ENCODE assay signal across 6 fruit fly cellular contexts in the genomic region with DNA sequence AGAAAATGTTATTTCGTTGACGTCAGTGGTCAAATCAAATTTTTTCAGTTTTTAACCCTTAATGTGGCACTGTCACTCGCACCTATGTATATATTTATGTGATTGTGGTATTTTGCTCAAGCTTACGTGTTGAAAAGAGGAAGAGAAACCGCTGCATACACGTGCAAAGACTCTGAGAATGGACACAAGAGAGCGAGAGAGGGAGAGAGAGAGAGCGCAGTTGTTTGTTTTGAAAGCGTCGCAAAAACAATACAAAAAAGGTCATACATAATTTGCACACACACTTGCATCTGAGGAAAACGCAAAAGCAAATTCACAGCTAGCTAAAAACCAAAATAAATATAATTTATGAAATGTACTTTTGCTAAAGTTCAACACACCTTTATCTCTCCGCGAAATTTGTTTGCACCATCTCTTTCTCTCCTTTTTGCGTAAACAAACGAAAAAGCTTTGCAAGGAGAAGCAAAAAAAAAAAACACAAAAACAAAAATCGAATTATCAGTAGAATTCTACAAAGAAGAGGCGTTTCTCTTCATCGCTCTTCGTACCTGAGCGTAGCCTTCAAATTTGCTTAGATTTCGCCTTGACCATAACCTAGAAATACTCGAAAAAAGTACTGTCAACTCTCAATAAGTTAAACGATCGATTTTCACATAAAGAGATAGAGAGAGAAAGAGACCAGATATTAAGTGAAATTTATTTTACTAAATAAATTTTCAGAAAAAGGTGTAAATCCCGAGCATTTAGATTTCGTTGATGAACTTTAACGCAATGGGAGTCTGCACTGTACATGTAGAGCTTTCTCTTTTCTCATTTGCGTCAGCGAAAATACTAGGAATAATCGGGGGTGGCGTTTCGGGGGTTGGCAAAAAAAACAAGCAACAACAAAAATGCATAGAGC.
A peak's percentile ranks its signal among the peaks of the same experiment; 100 is the strongest.
TF ChIP-seq lines count a peak whose summit lies in the region.

No protein-coding gene starts in this region.

- TF ChIP-seq CTCF in whole organism, embryonic (GFP tag; optimal IDR thresholded peaks at IDR 0.05; lab: Kevin White, UChicago) = no peak

TF ChIP-seq in whole organism, 6 proteins besides CTCF, POLR2A, EP300 and RAD21:
- TF ChIP-seq Dll (optimal IDR thresholded peaks at IDR 0.05; lab: Kevin White, UChicago) (peak; percentile 1), usp (GFP tag; optimal IDR thresholded peaks at IDR 0.05; lab: Kevin White, UChicago) (no peak)

TF ChIP-seq in whole organism, adult, 20 proteins besides CTCF, POLR2A, EP300 and RAD21 (continues in another document):
- no peak for TF ChIP-seq cnc (optimal IDR thresholded peaks at IDR 0.05; lab: Kevin White, UChicago)
- peak; percentile 77 for TF ChIP-seq Crg-1 (GFP tag; optimal IDR thresholded peaks at IDR 0.05; lab: Kevin White, UChicago)
- peak; percentile 60 for TF ChIP-seq CG1620 (GFP tag; optimal IDR thresholded peaks at IDR 0.05; lab: Kevin White, UChicago)
- peak; percentile 69 for TF ChIP-seq CG11617 (GFP tag; optimal IDR thresholded peaks at IDR 0.05; lab: Kevin White, UChicago)
- TF ChIP-seq CG7101 (tag; optimal IDR thresholded peaks at IDR 0.05; lab: Kevin White, UChicago) = peak; percentile 92
- peak; percentile 7 for TF ChIP-seq bab1 (GFP tag; optimal IDR thresholded peaks at IDR 0.05; lab: Kevin White, UChicago)
- peak; percentile 71 for TF ChIP-seq pad (GFP tag; optimal IDR thresholded peaks at IDR 0.05; lab: Kevin White, UChicago)
- TF ChIP-seq CG5204 (GFP tag; optimal IDR thresholded peaks at IDR 0.05; lab: Kevin White, UChicago) = peak; percentile 66
- peak; percentile 48 for TF ChIP-seq CG7045 (GFP tag; optimal IDR thresholded peaks at IDR 0.05; lab: Kevin White, UChicago)
- peak; percentile 81 for TF ChIP-seq tj (GFP tag; optimal IDR thresholded peaks at IDR 0.05; lab: Kevin White, UChicago)
- peak; percentile 85 for TF ChIP-seq kay (GFP tag; lab: Kevin White, UChicago; ENCODE audit: borderline replicate concordance)
- TF ChIP-seq Hr96 (GFP tag; optimal IDR thresholded peaks at IDR 0.05; lab: Kevin White, UChicago) = peak; percentile 92
- TF ChIP-seq Clk (GFP tag; optimal IDR thresholded peaks at IDR 0.05; lab: Kevin White, UChicago) = peak; percentile 39
- TF ChIP-seq toe (GFP tag; optimal IDR thresholded peaks at IDR 0.05; lab: Kevin White, UChicago) = peak; percentile 47
- TF ChIP-seq cic (GFP tag; optimal IDR thresholded peaks at IDR 0.05; lab: Kevin White, UChicago) = peak; percentile 45

TF ChIP-seq in whole organism, embryonic, 481 proteins besides CTCF, POLR2A, EP300 and RAD21 (continues in another document):
- TF ChIP-seq Hand (GFP tag; optimal IDR thresholded peaks at IDR 0.05; lab: Kevin White, UChicago) (peak; percentile 23), toy (GFP tag; IDR thresholded peaks at IDR 0.05; lab: Robert Waterston, UW) (0 out of 2 replicates have a peak, but pooled peaks have one; percentile 17), CG8944 (GFP tag; optimal IDR thresholded peaks at IDR 0.05; lab: Kevin White, UChicago) (no peak), Ravus (GFP tag; IDR thresholded peaks at IDR 0.05; lab: Robert Waterston, UW) (no peak; the same call in 1 of the 2 replicates), ci (GFP tag; IDR thresholded peaks at IDR 0.05; lab: Robert Waterston, UW) (peak; percentile 54; the same call in 1 of the 3 replicates), Nf-YA (GFP tag; IDR thresholded peaks at IDR 0.05; lab: Robert Waterston, UW) (0 out of 2 replicates have a peak, but pooled peaks have one; percentile 5), sqz (GFP tag; optimal IDR thresholded peaks at IDR 0.05; lab: Kevin White, UChicago) (no peak), CG6254 (GFP tag; optimal IDR thresholded peaks at IDR 0.05; lab: Kevin White, UChicago) (no peak), Antp (GFP tag; optimal IDR thresholded peaks at IDR 0.05; lab: Kevin White, UChicago) (peak; percentile 17), CG17361 (GFP tag; IDR thresholded peaks at IDR 0.05; lab: Robert Waterston, UW) (no peak), sob (GFP tag; IDR thresholded peaks at IDR 0.05; lab: Robert Waterston, UW) (peak; percentile 53), ERR (GFP tag; optimal IDR thresholded peaks at IDR 0.05; lab: Kevin White, UChicago) (peak; percentile 70), CG3163 (GFP tag; optimal IDR thresholded peaks at IDR 0.05; lab: Kevin White, UChicago) (peak; percentile 64), CG17829 (tag; optimal IDR thresholded peaks at IDR 0.05; lab: Kevin White, UChicago) (no peak), cas (GFP tag; IDR thresholded peaks at IDR 0.05; lab: Robert Waterston, UW) (no peak)

TF ChIP-seq in whole organism, prepupa, 60 proteins besides CTCF, POLR2A, EP300 and RAD21 (continues in another document):
- TF ChIP-seq net (GFP tag; optimal IDR thresholded peaks at IDR 0.05; lab: Kevin White, UChicago) (no peak), CG3032 (tag; optimal IDR thresholded peaks at IDR 0.05; lab: Kevin White, UChicago) (no peak), Sox14 (GFP tag; optimal IDR thresholded peaks at IDR 0.05; lab: Kevin White, UChicago) (peak; percentile 36), CG3919 (GFP tag; optimal IDR thresholded peaks at IDR 0.05; lab: Kevin White, UChicago) (peak; percentile 16), CG6808 (GFP tag; optimal IDR thresholded peaks at IDR 0.05; lab: Kevin White, UChicago) (peak; percentile 64), Hr38 (GFP tag; optimal IDR thresholded peaks at IDR 0.05; lab: Kevin White, UChicago) (no peak), CG8119 (GFP tag; IDR thresholded peaks at IDR 0.05; lab: Robert Waterston, UW) (peak; percentile 63), CG1621 (tag; optimal IDR thresholded peaks at IDR 0.05; lab: Kevin White, UChicago) (no peak), CG10631 (GFP tag; optimal IDR thresholded peaks at IDR 0.05; lab: Kevin White, UChicago) (peak; percentile 33), CG6163 (GFP tag; IDR thresholded peaks at IDR 0.05; lab: Robert Waterston, UW) (peak; percentile 68), Ets21C (GFP tag; optimal IDR thresholded peaks at IDR 0.05; lab: Kevin White, UChicago) (peak; percentile 27), Hr39 (GFP tag; optimal IDR thresholded peaks at IDR 0.05; lab: Kevin White, UChicago) (peak; percentile 61), acj6 (GFP tag; optimal IDR thresholded peaks at IDR 0.05; lab: Kevin White, UChicago) (no peak), Blimp-1 (GFP tag; optimal IDR thresholded peaks at IDR 0.05; lab: Kevin White, UChicago) (no peak), Ets96B (tag; optimal IDR thresholded peaks at IDR 0.05; lab: Kevin White, UChicago) (no peak), Gug (GFP tag; IDR thresholded peaks at IDR 0.05; lab: Robert Waterston, UW) (peak; percentile 23; the same call in 1 of the 2 replicates)

TF ChIP-seq in whole organism, pupa, 21 proteins besides CTCF, POLR2A, EP300 and RAD21 (continues in another document):
- TF ChIP-seq rn (GFP tag; IDR thresholded peaks at IDR 0.05; lab: Robert Waterston, UW) (0 out of 2 replicates have a peak, but pooled peaks have one; percentile 13), CG8159 (tag; optimal IDR thresholded peaks at IDR 0.05; lab: Kevin White, UChicago) (no peak), Pif1A (GFP tag; optimal IDR thresholded peaks at IDR 0.05; lab: Kevin White, UChicago) (peak; percentile 17), CG8301 (tag; optimal IDR thresholded peaks at IDR 0.05; lab: Kevin White, UChicago) (no peak), D1 (tag; optimal IDR thresholded peaks at IDR 0.05; lab: Kevin White, UChicago) (no peak), CG10348 (GFP tag; IDR thresholded peaks at IDR 0.05; lab: Robert Waterston, UW) (no peak), gl (tag; optimal IDR thresholded peaks at IDR 0.05; lab: Kevin White, UChicago) (peak; percentile 78), CG14655 (GFP tag; optimal IDR thresholded peaks at IDR 0.05; lab: Kevin White, UChicago) (no peak), CG15710 (tag; optimal IDR thresholded peaks at IDR 0.05; lab: Kevin White, UChicago) (peak; percentile 19), CG9948 (tag; optimal IDR thresholded peaks at IDR 0.05; lab: Kevin White, UChicago) (no peak), Snoo (tag; optimal IDR thresholded peaks at IDR 0.05; lab: Kevin White, UChicago) (no peak), CG32121 (GFP tag; IDR thresholded peaks at IDR 0.05; lab: Robert Waterston, UW) (peak; percentile 71), fd96Ca (GFP tag; IDR thresholded peaks at IDR 0.05; lab: Robert Waterston, UW) (peak; percentile 81), Pif1B (GFP tag; optimal IDR thresholded peaks at IDR 0.05; lab: Kevin White, UChicago) (peak; percentile 37), CG12605 (GFP tag; IDR thresholded peaks at IDR 0.05; lab: Robert Waterston, UW) (peak; percentile 80), Ets98B (GFP tag; IDR thresholded peaks at IDR 0.05; lab: Robert Waterston, UW) (peak; percentile 71), CG17806 (tag; optimal IDR thresholded peaks at IDR 0.05; lab: Kevin White, UChicago) (no peak), CG4496 (GFP tag; IDR thresholded peaks at IDR 0.05; lab: Robert Waterston, UW) (peak; percentile 80)

TF ChIP-seq in whole organism, wandering third instar larva, 38 proteins besides CTCF, POLR2A, EP300 and RAD21 (continues in another document):
- TF ChIP-seq lola (GFP tag; optimal IDR thresholded peaks at IDR 0.05; lab: Kevin White, UChicago) (no peak), woc (GFP tag; optimal IDR thresholded peaks at IDR 0.05; lab: Kevin White, UChicago) (peak; percentile 63), Jra (GFP tag; optimal IDR thresholded peaks at IDR 0.05; lab: Kevin White, UChicago) (peak; percentile 38), Myc (optimal IDR thresholded peaks at IDR 0.05; lab: Kevin White, UChicago) (no peak), dsf (GFP tag; optimal IDR thresholded peaks at IDR 0.05; lab: Kevin White, UChicago; ENCODE audit: borderline replicate concordance) (no peak), N (GFP tag; optimal IDR thresholded peaks at IDR 0.05; lab: Kevin White, UChicago) (no peak), dmrt93B (GFP tag; optimal IDR thresholded peaks at IDR 0.05; lab: Kevin White, UChicago) (peak; percentile 46), rgr (GFP tag; optimal IDR thresholded peaks at IDR 0.05; lab: Kevin White, UChicago) (peak; percentile 77), CG9705 (GFP tag; optimal IDR thresholded peaks at IDR 0.05; lab: Kevin White, UChicago) (peak; percentile 4), jim (GFP tag; optimal IDR thresholded peaks at IDR 0.05; lab: Kevin White, UChicago) (no peak), h (GFP tag; optimal IDR thresholded peaks at IDR 0.05; lab: Kevin White, UChicago) (peak; percentile 82), Hr83 (GFP tag; optimal IDR thresholded peaks at IDR 0.05; lab: Kevin White, UChicago; ENCODE audit: poor library complexity, severe bottlenecking) (no peak), sage (GFP tag; optimal IDR thresholded peaks at IDR 0.05; lab: Kevin White, UChicago) (peak; percentile 0), ey (GFP tag; optimal IDR thresholded peaks at IDR 0.05; lab: Kevin White, UChicago) (peak; percentile 89), HLH106 (tag; optimal IDR thresholded peaks at IDR 0.05; lab: Kevin White, UChicago) (peak; percentile 81), Dif (GFP tag; optimal IDR thresholded peaks at IDR 0.05; lab: Kevin White, UChicago; ENCODE audit: partially characterized antibody) (peak; percentile 90), tai (GFP tag; optimal IDR thresholded peaks at IDR 0.05; lab: Kevin White, UChicago) (peak; percentile 59), Sp1 (GFP tag; optimal IDR thresholded peaks at IDR 0.05; lab: Kevin White, UChicago) (peak; percentile 76), CG32264 (GFP tag; optimal IDR thresholded peaks at IDR 0.05; lab: Kevin White, UChicago) (peak; percentile 62)
